Worm (Caenorhabditis elegans): ENCODE measurements around the gene F54B11.4.

ce11 chrX:13569854-13570253 is 22.6 kb upstream of the F54B11.4 start, which contains the start of gene R01E6.7:
- TF ChIP-seq F44E2.7 (GFP tag; IDR thresholded peaks at IDR 0.05) (no peak), ztf-11 (tag; optimal IDR thresholded peaks at IDR 0.05) (no peak), pha-4 (GFP tag; IDR thresholded peaks at IDR 0.05) (no peak), pha-4 (tag; optimal IDR thresholded peaks at IDR 0.05) (no peak), mxl-3 (GFP tag; optimal IDR thresholded peaks at IDR 0.05) (no peak), zfp-3 (GFP tag; conservative IDR thresholded peaks at IDR 0.05) (no peak), Y75B8A.6 (GFP tag; IDR thresholded peaks at IDR 0.05) (no peak)
